Fruit fly (Drosophila melanogaster) whole organism, embryonic: ENCODE results near the gene CG13965.
A peak's percentile ranks its signal among the peaks of the same experiment; 100 is the strongest.

Experiments
- Aef1 ChIP-seq: fragments of 200-800 bp; sonication (Bioruptor generic); IDR thresholded peaks from 3 replicates; pipeline ENCODE4 v1.3.6; 2022; ENCODE audit warnings: missing biosample characterization, missing genetic modification characterization
- BtbVII ChIP-seq: fragments of 200-800 bp; sonication (Bioruptor generic); optimal IDR thresholded peaks from 3 replicates; lab custom pipeline; 2017; ENCODE audit warnings: missing biosample characterization, mild to moderate bottlenecking, missing genetic modification characterization
- CG10209 ChIP-seq: fragments of 200-800 bp; sonication (Bioruptor generic); optimal IDR thresholded peaks from 3 replicates; lab custom pipeline; 2017; ENCODE audit warnings: missing biosample characterization, mild to moderate bottlenecking, missing genetic modification characterization, missing genetic modification reagents
- CG11247 ChIP-seq: fragments of 200-800 bp; sonication (Bioruptor generic); IDR thresholded peaks from 2 replicates; pipeline ENCODE4 v1.3.6; 2022; ENCODE audit warnings: missing biosample characterization, missing genetic modification characterization
- CG14710 ChIP-seq: fragments of 200-800 bp; sonication (Bioruptor generic); optimal IDR thresholded peaks from 3 replicates; lab custom pipeline; 2019; ENCODE audit warnings: missing biosample characterization, mild to moderate bottlenecking, missing genetic modification characterization, moderate library complexity
- CG15073 ChIP-seq: fragments of 200-800 bp; sonication (Bioruptor generic); optimal IDR thresholded peaks from 2 replicates; lab custom pipeline; 2016; ENCODE audit warnings: missing biosample characterization, missing genetic modification characterization
- CG15696 ChIP-seq: fragments of 200-800 bp; sonication (Bioruptor generic); optimal IDR thresholded peaks from 2 replicates; lab custom pipeline; 2019; ENCODE audit warnings: missing biosample characterization, mild to moderate bottlenecking, missing genetic modification characterization, moderate library complexity
- CG16863 ChIP-seq: fragments of 200-800 bp; sonication (Bioruptor generic); optimal IDR thresholded peaks from 3 replicates; lab custom pipeline; 2016; ENCODE audit warnings: missing biosample characterization, missing genetic modification characterization
- CG17829 ChIP-seq: fragments of 200-800 bp; optimal IDR thresholded peaks from 2 replicates; lab custom pipeline; 2019; ENCODE audit warnings: missing biosample characterization, mild to moderate bottlenecking, missing genetic modification characterization, moderate library complexity
- CG33213 ChIP-seq: fragments of 200-800 bp; sonication (Bioruptor generic); optimal IDR thresholded peaks from 3 replicates; lab custom pipeline; 2016; ENCODE audit warnings: missing biosample characterization, missing genetic modification characterization
- CG34224 ChIP-seq: fragments of 200-800 bp; sonication (Bioruptor generic); IDR thresholded peaks from 3 replicates; pipeline ENCODE4 v1.3.6; 2022; ENCODE audit warnings: missing biosample characterization, missing genetic modification characterization; ENCODE audit not compliant: partially characterized antibody
- CG34422 ChIP-seq: fragments of 200-800 bp; sonication (Bioruptor generic); IDR thresholded peaks from 3 replicates; pipeline ENCODE4 v1.3.6; 2022; ENCODE audit warnings: missing biosample characterization, missing genetic modification characterization
- CG3995 ChIP-seq: fragments of 200-800 bp; sonication (Bioruptor generic); optimal IDR thresholded peaks from 3 replicates; lab custom pipeline; 2016; ENCODE audit warnings: missing biosample characterization, missing genetic modification characterization
- CG4730 ChIP-seq: fragments of 200-800 bp; sonication (Bioruptor generic); IDR thresholded peaks from 2 replicates; pipeline ENCODE4 v1.3.6; 2022; ENCODE audit warnings: missing biosample characterization, missing genetic modification characterization
- CG7963 ChIP-seq: fragments of 200-800 bp; sonication (Bioruptor generic); IDR thresholded peaks from 3 replicates; pipeline ENCODE4 v1.3.6; 2022; ENCODE audit warnings: missing biosample characterization, missing genetic modification characterization; ENCODE audit not compliant: partially characterized antibody
- Dp ChIP-seq: fragments of 200-800 bp; sonication (Bioruptor generic); optimal IDR thresholded peaks from 2 replicates; lab custom pipeline; 2018; ENCODE audit warnings: missing biosample characterization, mild to moderate bottlenecking, missing genetic modification characterization, moderate library complexity
- GATAe ChIP-seq: fragments of 200-800 bp; sonication (Bioruptor generic); conservative IDR thresholded peaks from 2 replicates; pipeline ENCODE4 v1.3.6; 2022; ENCODE audit warnings: missing biosample characterization, missing genetic modification characterization
- HLH4C ChIP-seq: fragments of 200-800 bp; sonication (Bioruptor generic); IDR thresholded peaks from 3 replicates; pipeline ENCODE4 v1.3.6; 2022; ENCODE audit warnings: missing biosample characterization, missing genetic modification characterization; ENCODE audit not compliant: partially characterized antibody
- MESR4 ChIP-seq: fragments of 200-800 bp; sonication (Bioruptor generic); optimal IDR thresholded peaks from 2 replicates; lab custom pipeline; 2018; ENCODE audit warnings: missing biosample characterization, mild to moderate bottlenecking, missing genetic modification characterization, moderate library complexity
- Nf-YB ChIP-seq: fragments of 200-800 bp; sonication (Bioruptor generic); optimal IDR thresholded peaks from 3 replicates; lab custom pipeline; 2019; ENCODE audit warnings: missing biosample characterization, mild to moderate bottlenecking, missing genetic modification characterization, moderate library complexity
- NfI ChIP-seq: fragments of 200-800 bp; sonication (Bioruptor generic); optimal IDR thresholded peaks from 3 replicates; lab custom pipeline; 2018; ENCODE audit warnings: missing biosample characterization, mild to moderate bottlenecking, missing genetic modification characterization, moderate library complexity
- Pdp1 ChIP-seq, 2 experiments: fragments of 200-800 bp; sonication (Bioruptor generic); optimal IDR thresholded peaks; 3 replicates each; lab custom pipeline; 2016; ENCODE audit warnings: missing biosample characterization in 2 of 2, missing genetic modification characterization in 2 of 2, mild to moderate bottlenecking in 1 of 2, moderate library complexity in 1 of 2
- Scr ChIP-seq: fragments of 200-800 bp; sonication (Bioruptor generic); IDR thresholded peaks from 2 replicates; pipeline ENCODE4 v1.3.6; 2022; ENCODE audit warnings: missing biosample characterization, missing genetic modification characterization; ENCODE audit not compliant: partially characterized antibody
- Sry-δ ChIP-seq: fragments of 200-800 bp; sonication (Bioruptor generic); optimal IDR thresholded peaks from 2 replicates; lab custom pipeline; 2016; ENCODE audit warnings: missing biosample characterization, missing genetic modification characterization
- Xbp1 ChIP-seq: fragments of 200-800 bp; sonication (Bioruptor generic); optimal IDR thresholded peaks from 3 replicates; lab custom pipeline; 2016; ENCODE audit warnings: missing biosample characterization, mild to moderate bottlenecking, missing genetic modification characterization
- YL-1 ChIP-seq: fragments of 200-800 bp; sonication (Bioruptor generic); optimal IDR thresholded peaks from 3 replicates; lab custom pipeline; 2017; ENCODE audit warnings: missing biosample characterization, mild to moderate bottlenecking, missing genetic modification characterization
- al ChIP-seq: fragments of 200-800 bp; sonication (Bioruptor generic); IDR thresholded peaks from 2 replicates; pipeline ENCODE4 v1.3.6; 2022; ENCODE audit warnings: missing biosample characterization, missing genetic modification characterization
- amos ChIP-seq: fragments of 200-800 bp; sonication (Bioruptor generic); IDR thresholded peaks from 2 replicates; pipeline ENCODE4 v1.3.6; 2022; ENCODE audit warnings: missing biosample characterization, missing genetic modification characterization; ENCODE audit not compliant: partially characterized antibody
- ash1 ChIP-seq: fragments of 200-800 bp; sonication (Bioruptor generic); optimal IDR thresholded peaks from 2 replicates; lab custom pipeline; 2018; ENCODE audit warnings: missing biosample characterization, mild to moderate bottlenecking, missing genetic modification characterization
- az2 ChIP-seq: fragments of 200-800 bp; sonication (Bioruptor generic); optimal IDR thresholded peaks from 3 replicates; lab custom pipeline; 2016; ENCODE audit warnings: missing biosample characterization, missing genetic modification characterization
- bab2 ChIP-seq: fragments of 200-800 bp; sonication (Bioruptor generic); optimal IDR thresholded peaks from 2 replicates; lab custom pipeline; 2016; ENCODE audit warnings: missing biosample characterization, missing genetic modification characterization
- bbx ChIP-seq: fragments of 200-800 bp; sonication (Bioruptor generic); IDR thresholded peaks from 2 replicates; pipeline ENCODE4 v1.3.6; 2022; ENCODE audit warnings: missing biosample characterization, missing genetic modification characterization; ENCODE audit not compliant: partially characterized antibody
- ci ChIP-seq: fragments of 200-800 bp; sonication (Bioruptor generic); IDR thresholded peaks from 3 replicates; pipeline ENCODE4 v1.3.6; 2022; ENCODE audit warnings: missing biosample characterization, missing genetic modification characterization
- dimm ChIP-seq: fragments of 200-800 bp; sonication (Bioruptor generic); IDR thresholded peaks from 2 replicates; pipeline ENCODE4 v1.3.6; 2022; ENCODE audit warnings: missing biosample characterization, missing genetic modification characterization
- dpn ChIP-seq, 2 experiments: fragments of 200-800 bp; sonication (Bioruptor generic); optimal IDR thresholded peaks; 3 replicates each; lab custom pipeline; 2016; ENCODE audit warnings: missing biosample characterization in 2 of 2, missing genetic modification characterization in 2 of 2
- exex ChIP-seq: fragments of 200-800 bp; sonication (Bioruptor generic); optimal IDR thresholded peaks from 4 replicates; lab custom pipeline; 2018; ENCODE audit warnings: missing biosample characterization, mild to moderate bottlenecking, missing genetic modification characterization, moderate library complexity
- fd102C ChIP-seq: fragments of 200-800 bp; sonication (Bioruptor generic); optimal IDR thresholded peaks from 2 replicates; lab custom pipeline; 2018; ENCODE audit warnings: missing biosample characterization, mild to moderate bottlenecking, missing genetic modification characterization, moderate library complexity
- gfzf ChIP-seq: fragments of 200-800 bp; sonication (Bioruptor generic); optimal IDR thresholded peaks from 2 replicates; lab custom pipeline; 2016; ENCODE audit warnings: missing biosample characterization, mild to moderate bottlenecking, missing genetic modification characterization, moderate library complexity
- gt ChIP-seq: fragments of 200-800 bp; sonication (Bioruptor generic); IDR thresholded peaks from 2 replicates; pipeline ENCODE4 v1.3.6; 2022; ENCODE audit warnings: missing biosample characterization, missing genetic modification characterization
- hth ChIP-seq: fragments of >200 bp; optimal IDR thresholded peaks from 2 replicates; lab custom pipeline; 2017; ENCODE audit warnings: inconsistent platforms
- inv ChIP-seq: fragments of 200-800 bp; sonication (Bioruptor generic); IDR thresholded peaks from 2 replicates; pipeline ENCODE4 v1.3.6; 2022; ENCODE audit warnings: missing biosample characterization, missing genetic modification characterization; ENCODE audit not compliant: partially characterized antibody
- phol ChIP-seq: fragments of 200-800 bp; sonication (Bioruptor generic); optimal IDR thresholded peaks from 3 replicates; lab custom pipeline; 2018; ENCODE audit warnings: missing biosample characterization, mild to moderate bottlenecking, missing genetic modification characterization, moderate library complexity
- pros ChIP-seq: fragments of 200-800 bp; sonication (Bioruptor generic); optimal IDR thresholded peaks from 3 replicates; lab custom pipeline; 2019; ENCODE audit warnings: missing biosample characterization, mild to moderate bottlenecking, missing genetic modification characterization, moderate library complexity
- slou ChIP-seq: fragments of 200-800 bp; sonication (Bioruptor generic); optimal IDR thresholded peaks from 3 replicates; lab custom pipeline; 2016; ENCODE audit warnings: missing biosample characterization, missing genetic modification characterization
- sna ChIP-seq: fragments of 200-800 bp; sonication (Bioruptor generic); IDR thresholded peaks from 2 replicates; pipeline ENCODE4 v1.3.6; 2022; ENCODE audit warnings: missing biosample characterization, missing genetic modification characterization; ENCODE audit not compliant: partially characterized antibody
- stwl ChIP-seq: fragments of 200-800 bp; sonication (Bioruptor generic); optimal IDR thresholded peaks from 3 replicates; lab custom pipeline; 2018; ENCODE audit warnings: missing biosample characterization, mild to moderate bottlenecking, missing genetic modification characterization, moderate library complexity
- unc-4 ChIP-seq: fragments of 200-800 bp; sonication (Bioruptor generic); IDR thresholded peaks from 2 replicates; pipeline ENCODE4 v1.3.6; 2022; ENCODE audit warnings: missing biosample characterization, missing genetic modification characterization; ENCODE audit not compliant: partially characterized antibody
- vnd ChIP-seq: fragments of 200-800 bp; sonication (Bioruptor generic); IDR thresholded peaks from 3 replicates; pipeline ENCODE4 v1.3.6; 2022; ENCODE audit warnings: missing biosample characterization, missing genetic modification characterization; ENCODE audit not compliant: partially characterized antibody
- zf30C ChIP-seq: fragments of 200-800 bp; sonication (Bioruptor generic); optimal IDR thresholded peaks from 3 replicates; lab custom pipeline; 2018; ENCODE audit warnings: missing biosample characterization, mild to moderate bottlenecking, missing genetic modification characterization

Gene CG13965

DNA sequence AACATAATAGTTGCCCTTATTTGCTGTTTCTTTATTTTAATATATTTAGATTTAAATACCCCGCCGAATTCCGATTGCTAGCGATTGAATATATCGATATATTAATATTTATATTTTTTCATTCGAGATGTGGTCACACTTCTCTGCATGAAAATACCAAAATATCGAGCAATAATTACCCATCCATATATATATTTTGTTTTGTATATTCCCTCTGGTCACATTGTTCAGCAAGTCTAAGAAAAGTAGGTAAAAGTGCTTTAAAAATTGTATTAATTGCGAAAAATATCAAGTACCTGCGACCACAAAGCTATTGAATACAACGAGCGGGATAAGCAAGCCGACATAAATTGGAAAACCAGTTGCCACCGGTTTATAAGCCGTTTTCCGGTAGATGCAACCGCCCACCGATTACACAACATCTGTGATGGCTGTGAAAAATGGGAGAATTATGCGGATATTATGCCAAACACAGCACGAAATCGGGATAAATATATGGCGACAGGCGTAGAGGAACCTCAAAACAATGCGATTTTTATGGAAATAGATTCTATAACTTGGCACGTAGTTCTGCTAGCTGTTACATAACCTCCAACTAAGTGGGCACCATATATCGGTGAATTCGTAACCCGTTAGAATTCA is 3.5 kb downstream of the CG13965 start, which contains the start of gene COX4 (continued):
- no peak for TF ChIP-seq CG10209 (GFP tag; lab: Kevin White, UChicago)
- peak; percentile 77 for TF ChIP-seq unc-4 (GFP tag; lab: Robert Waterston, UW)
- peak; percentile 98 for TF ChIP-seq CG14710 (tag; lab: Kevin White, UChicago)
- no peak for TF ChIP-seq Nf-YB (GFP tag; lab: Kevin White, UChicago)
- no peak for TF ChIP-seq CG33213 (GFP tag; lab: Kevin White, UChicago)
- no peak for TF ChIP-seq NfI (GFP tag; lab: Kevin White, UChicago)
- no peak for TF ChIP-seq slou (GFP tag; lab: Kevin White, UChicago)
- TF ChIP-seq Pdp1 (GFP tag; optimal IDR thresholded peaks at IDR 0.05; lab: Kevin White, UChicago): peak in 1 of 2 experiments; percentile 98
- no peak for TF ChIP-seq zf30C (GFP tag; lab: Kevin White, UChicago)
- peak; percentile 86 for TF ChIP-seq bbx
- TF ChIP-seq sna (GFP tag; lab: Robert Waterston, UW): peak; percentile 22
- no peak for TF ChIP-seq CG34422 (GFP tag; lab: Robert Waterston, UW)
- TF ChIP-seq vnd: peak; percentile 49; the same call in 1 of the 3 replicates
- peak; percentile 57; the same call in 2 of the 3 replicates for TF ChIP-seq CG7963 (GFP tag; lab: Robert Waterston, UW)
- TF ChIP-seq az2: no peak
- no peak for TF ChIP-seq CG4730
- TF ChIP-seq phol (tag; lab: Kevin White, UChicago): peak; percentile 11
- TF ChIP-seq Dp: peak; percentile 97
- TF ChIP-seq al (GFP tag; lab: Robert Waterston, UW): no peak
- TF ChIP-seq CG16863 (GFP tag; lab: Kevin White, UChicago): no peak
- peak; percentile 51 for TF ChIP-seq CG17829 (tag; lab: Kevin White, UChicago)
- TF ChIP-seq gt (GFP tag; lab: Robert Waterston, UW): no peak
- TF ChIP-seq YL-1: peak; percentile 93
- TF ChIP-seq exex (tag; lab: Kevin White, UChicago): peak; percentile 21
- TF ChIP-seq fd102C (GFP tag; lab: Kevin White, UChicago): no peak
- TF ChIP-seq CG15073: no peak
- peak; percentile 58 for TF ChIP-seq inv
- TF ChIP-seq HLH4C (GFP tag; lab: Robert Waterston, UW): peak; percentile 61
- peak; percentile 63; the same call in 2 of the 3 replicates for TF ChIP-seq CG34224 (GFP tag; lab: Robert Waterston, UW)
- no peak for TF ChIP-seq Xbp1 (GFP tag; lab: Kevin White, UChicago)
- TF ChIP-seq gfzf (GFP tag; lab: Kevin White, UChicago): peak; percentile 69
- peak; percentile 73 for TF ChIP-seq Scr (GFP tag; lab: Robert Waterston, UW)
- TF ChIP-seq CG3995: peak; percentile 18
- TF ChIP-seq ci (GFP tag; lab: Robert Waterston, UW): no peak
- no peak for TF ChIP-seq pros (GFP tag; lab: Kevin White, UChicago)
- TF ChIP-seq GATAe (GFP tag; lab: Robert Waterston, UW): no peak
- TF ChIP-seq CG11247: no peak
- TF ChIP-seq CG15696 (tag; lab: Kevin White, UChicago): no peak
- no peak for TF ChIP-seq bab2 (GFP tag; lab: Kevin White, UChicago)
- TF ChIP-seq MESR4 (GFP tag; lab: Kevin White, UChicago): peak; percentile 92
- peak; percentile 68 for TF ChIP-seq Sry-δ (GFP tag; lab: Kevin White, UChicago)
- TF ChIP-seq Aef1 (GFP tag; lab: Robert Waterston, UW): no peak
- TF ChIP-seq amos: peak; percentile 79
- peak; percentile 91 for TF ChIP-seq stwl (tag; lab: Kevin White, UChicago)
- no peak for TF ChIP-seq BtbVII (GFP tag; lab: Kevin White, UChicago)
- TF ChIP-seq dimm: no peak
- TF ChIP-seq dpn (GFP tag; optimal IDR thresholded peaks at IDR 0.05; lab: Kevin White, UChicago): no peak
- no peak for TF ChIP-seq ash1 (GFP tag; lab: Kevin White, UChicago)
- TF ChIP-seq hth: no peak
